Worm (Caenorhabditis elegans): ENCODE data around the gene C53B7.2.
"Not testable (repeated sequence)": the region's sequence is repeated elsewhere in the genome, so short reads cannot be mapped to it uniquely, and the experiment has no call there.

Gene C53B7.2

DNA sequence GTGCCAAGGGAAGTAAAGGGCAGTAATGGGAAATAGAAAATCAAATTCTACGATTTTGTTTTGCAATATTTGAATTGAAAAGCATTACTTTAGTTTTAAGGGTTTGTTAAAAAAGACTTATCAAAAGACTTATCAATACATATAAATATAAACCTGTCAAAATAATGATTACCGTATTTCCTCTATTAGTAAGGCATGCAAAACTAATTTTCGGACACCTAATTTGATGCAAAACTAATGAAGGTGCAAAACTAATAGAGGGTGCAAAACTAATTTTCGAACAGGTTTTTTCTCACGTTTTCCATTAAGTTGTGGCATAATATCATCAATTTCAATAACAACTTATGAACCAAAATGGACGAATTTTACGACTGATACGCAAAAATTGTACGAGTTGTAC, 35.8 kb downstream of the C53B7.2 start, which contains the start of gene F41C6.6:
F41C6.6 (minus strand) TSS at position 101 of the 400 bp plus-strand sequence.
- TF ChIP-seq snpc-4, nhr-77, pqm-1 (tag; optimal IDR thresholded peaks at IDR 0.05): not testable (repeated sequence)

DNA sequence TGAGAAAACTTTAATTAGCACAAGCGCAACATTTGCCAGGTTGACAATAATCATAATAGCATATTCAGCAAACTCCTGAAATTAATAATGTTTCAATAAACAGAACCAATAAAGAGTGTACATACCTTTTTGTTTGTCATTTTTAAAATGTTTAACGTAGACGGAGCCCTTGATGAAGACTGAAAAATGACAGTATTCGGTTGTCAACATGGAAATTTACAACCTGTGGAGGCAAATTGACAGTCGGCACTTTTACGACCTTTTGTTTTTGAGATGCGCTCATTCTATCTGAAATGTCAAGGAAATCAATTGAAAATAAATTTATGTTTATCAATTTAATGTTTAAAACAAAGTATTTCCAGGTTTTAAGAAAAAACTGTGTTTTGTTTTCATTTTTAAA, 38.4 kb downstream of the C53B7.2 start:
- TF ChIP-seq nhr-237 (tag; optimal IDR thresholded peaks at IDR 0.05), result no peak
- TF ChIP-seq sox-4 (tag; optimal IDR thresholded peaks at IDR 0.05), result no peak
- TF ChIP-seq alr-1 (tag; optimal IDR thresholded peaks at IDR 0.05; ENCODE audit: borderline replicate concordance), result no peak
- TF ChIP-seq blmp-1 (tag; optimal IDR thresholded peaks at IDR 0.05), result no peak
- no peak for TF ChIP-seq ets-5 (GFP tag; IDR thresholded peaks at IDR 0.05)
- no peak for TF ChIP-seq zip-4 (GFP tag; optimal IDR thresholded peaks at IDR 0.05)
- no peak for TF ChIP-seq nhr-76 (tag; optimal IDR thresholded peaks at IDR 0.05)
- TF ChIP-seq nhr-19 (GFP tag; conservative IDR thresholded peaks at IDR 0.05), result no peak
- no peak for TF ChIP-seq lir-3 (tag; optimal IDR thresholded peaks at IDR 0.05; ENCODE audit: poor library complexity)
- no peak for TF ChIP-seq nhr-11 (tag; optimal IDR thresholded peaks at IDR 0.05)
- no peak for TF ChIP-seq rnt-1 (tag; optimal IDR thresholded peaks at IDR 0.05)
- TF ChIP-seq unc-62 (GFP tag; optimal IDR thresholded peaks at IDR 0.05), result no peak
- TF ChIP-seq nhr-71 (tag; optimal IDR thresholded peaks at IDR 0.05), result no peak
- TF ChIP-seq lin-13 (GFP tag; optimal IDR thresholded peaks at IDR 0.05), result no peak
- no peak for TF ChIP-seq aha-1 (tag; optimal IDR thresholded peaks at IDR 0.05)
- no peak for TF ChIP-seq mep-1 (tag; optimal IDR thresholded peaks at IDR 0.05)

DNA sequence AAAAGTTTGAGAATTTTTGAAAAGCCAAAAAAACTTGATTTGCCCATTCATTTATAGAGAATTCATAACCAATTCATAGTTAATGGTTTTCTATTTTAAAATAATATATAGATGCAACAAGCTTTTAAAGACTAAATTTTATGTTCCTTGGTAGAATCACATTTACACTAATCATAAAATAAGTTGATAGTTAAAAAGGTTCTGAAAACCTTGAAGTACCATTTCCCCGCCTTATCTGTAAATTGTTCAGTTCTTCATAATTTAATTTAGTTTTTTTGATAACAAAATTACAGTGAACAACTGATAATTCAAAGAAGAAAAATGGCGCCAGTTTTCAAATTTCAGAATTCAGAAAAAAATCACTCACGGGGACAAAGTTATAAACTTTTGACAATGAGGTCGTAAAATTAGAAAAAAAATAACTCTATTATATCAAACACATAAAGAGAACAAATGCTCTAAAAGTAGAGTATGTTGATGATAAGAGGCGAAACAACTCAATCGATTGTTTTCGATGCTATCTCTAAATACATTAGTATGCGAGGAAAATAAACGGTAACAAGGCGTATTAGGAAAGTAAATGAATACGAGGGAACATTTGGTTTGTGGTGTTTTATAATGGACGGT, 39.3 kb downstream of the C53B7.2 start, which contains the start of gene F41C6.7:
F41C6.7 (minus strand) TSS at position 51 of the 627 bp plus-strand sequence.
- TF ChIP-seq sptf-1 (tag; optimal IDR thresholded peaks at IDR 0.05) (no peak), lin-35 (GFP tag; optimal IDR thresholded peaks at IDR 0.05) (peak in 1 of 2 experiments; percentile 3), sox-4 (tag; optimal IDR thresholded peaks at IDR 0.05) (no peak), elt-2 (tag; optimal IDR thresholded peaks at IDR 0.05) (peak; percentile 71)

DNA sequence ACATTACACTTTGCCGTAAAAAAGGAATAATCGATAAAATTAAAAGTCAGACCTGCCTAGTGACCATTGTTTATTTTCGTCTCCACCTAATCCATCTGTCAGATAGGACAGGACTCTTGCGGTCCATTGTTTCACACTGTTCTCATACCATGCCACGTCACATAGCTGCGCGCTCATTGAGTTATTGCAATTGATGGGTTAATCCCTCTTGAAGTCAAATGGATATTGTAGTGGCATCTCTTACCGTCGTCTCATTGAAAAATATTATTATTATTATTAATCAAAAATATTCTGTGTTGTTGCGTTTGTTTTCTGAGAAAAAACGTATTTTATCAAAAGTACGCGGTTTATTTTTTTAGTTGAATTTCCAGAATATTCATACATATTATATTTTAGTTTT, 42.2 kb downstream of the C53B7.2 start:
- TF ChIP-seq unc-86 (tag; optimal IDR thresholded peaks at IDR 0.05), result no peak
- no peak for TF ChIP-seq fkh-4 (tag; optimal IDR thresholded peaks at IDR 0.05; ENCODE audit: borderline replicate concordance)
- TF ChIP-seq mab-9 (GFP tag; IDR thresholded peaks at IDR 0.05), result no peak
- no peak for TF ChIP-seq snpc-4 (tag; optimal IDR thresholded peaks at IDR 0.05)
- TF ChIP-seq efl-1 (optimal IDR thresholded peaks at IDR 0.05), result no peak
- no peak for TF ChIP-seq efl-1 (GFP tag; optimal IDR thresholded peaks at IDR 0.05 in 1 of 2)
- TF ChIP-seq zag-1 (tag; optimal IDR thresholded peaks at IDR 0.05), result no peak
- no peak for TF ChIP-seq sup-37 (GFP tag; optimal IDR thresholded peaks at IDR 0.05)
- no peak for TF ChIP-seq ceh-88 (GFP tag; IDR thresholded peaks at IDR 0.05)
- no peak for TF ChIP-seq dpl-1 (GFP tag; optimal IDR thresholded peaks at IDR 0.05)
- TF ChIP-seq vab-15 (tag; optimal IDR thresholded peaks at IDR 0.05), result no peak
- no peak for TF ChIP-seq C04F5.9 (tag; optimal IDR thresholded peaks at IDR 0.05)
- TF ChIP-seq grh-1 (GFP tag; IDR thresholded peaks at IDR 0.05), result no peak
- TF ChIP-seq ceh-8 (GFP tag; optimal IDR thresholded peaks at IDR 0.05), result no peak
- no peak for TF ChIP-seq mep-1 (tag; optimal IDR thresholded peaks at IDR 0.05)
- TF ChIP-seq zip-4 (GFP tag; optimal IDR thresholded peaks at IDR 0.05), result no peak
- no peak for TF ChIP-seq fkh-8 (tag; optimal IDR thresholded peaks at IDR 0.05)
- no peak for TF ChIP-seq lin-39 (tag; optimal IDR thresholded peaks at IDR 0.05)
- no peak for TF ChIP-seq C34B4.2 (tag; optimal IDR thresholded peaks at IDR 0.05)
